Fruit fly (Drosophila melanogaster): Measurements from ENCODE around the gene CG18547.

- TF ChIP-seq ttk (optimal IDR thresholded peaks at IDR 0.05): no peak
- TF ChIP-seq insv (optimal IDR thresholded peaks at IDR 0.05): no peak
- no peak for TF ChIP-seq psq (optimal IDR thresholded peaks at IDR 0.05)
- TF ChIP-seq h (optimal IDR thresholded peaks at IDR 0.05): no peak
- no peak for TF ChIP-seq Sin3A (optimal IDR thresholded peaks at IDR 0.05)
These were observed at the start of gene CG18547 for dm6 chr3R:11979879-11980571.
